Fruit fly (Drosophila melanogaster) whole organism: ENCODE measurements around the gene snk.

Source experiments
- Dll ChIP-seq: fragments of >200 bp; optimal IDR thresholded peaks from 2 replicates; lab custom pipeline; 2017
- psq ChIP-seq: fragments of >200 bp; optimal IDR thresholded peaks from 2 replicates; lab custom pipeline; 2017
- usp ChIP-seq: fragments of >200 bp; optimal IDR thresholded peaks from 2 replicates; lab custom pipeline; 2017; ENCODE audit warnings: missing biosample characterization, missing genetic modification characterization, mixed read lengths

DNA sequence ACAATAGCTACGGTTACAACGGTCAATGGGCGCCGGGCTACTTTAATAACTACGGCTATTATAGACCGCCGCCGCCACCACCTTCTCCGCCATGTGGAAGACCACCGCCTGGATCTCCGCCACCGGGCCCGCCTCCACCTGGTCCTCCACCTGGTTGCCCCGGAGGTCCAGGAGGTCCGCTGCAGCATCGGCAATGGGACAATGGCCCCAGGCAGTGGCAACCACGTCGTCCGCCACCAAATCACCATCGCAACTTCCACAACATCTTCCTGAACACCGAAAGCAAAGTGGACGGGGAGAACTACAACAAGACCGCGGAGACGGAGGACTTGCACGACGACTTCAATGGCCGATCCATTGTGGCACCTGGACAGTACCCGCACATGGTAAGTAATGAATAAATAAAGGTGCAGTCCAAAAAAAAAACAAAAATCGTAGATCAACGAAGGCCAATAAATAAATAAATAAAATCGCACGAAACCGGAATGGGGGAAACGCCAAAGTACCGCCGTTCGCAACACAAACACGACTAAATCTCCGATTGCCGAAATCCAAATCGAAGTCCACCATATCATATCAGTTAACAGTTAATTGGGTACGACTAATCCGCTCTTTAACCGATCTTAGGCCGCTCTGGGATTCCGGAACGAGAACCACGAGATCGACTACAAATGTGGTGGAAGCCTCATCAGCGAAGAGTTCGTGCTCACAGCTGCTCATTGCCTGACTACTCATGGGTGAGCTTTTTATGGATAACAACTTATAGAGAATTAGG, at the start of gene snk:
- no peak for TF ChIP-seq psq (lab: Kevin White, UChicago)
- TF ChIP-seq Dll (lab: Kevin White, UChicago), result no peak
- TF ChIP-seq usp, result no peak
